Worm (Caenorhabditis elegans) whole organism, late embryonic: ENCODE data around the gene swt-6.

Source experiments
- C08G9.2 ChIP-seq: sonication (generic microtip); optimal IDR thresholded peaks from 2 replicates; lab custom pipeline; 2016; ENCODE audit warnings: mild to moderate bottlenecking, missing genetic modification characterization, moderate library complexity, missing compliant biosample characterization
- K09A11.1 ChIP-seq: sonication (generic microtip); optimal IDR thresholded peaks from 2 replicates; lab custom pipeline; 2017; ENCODE audit warnings: antibody characterized with exemption, mild to moderate bottlenecking, missing genetic modification characterization, missing compliant biosample characterization; ENCODE audit not compliant: insufficient read depth
- Y22D7AL.16 ChIP-seq: sonication (generic microtip); optimal IDR thresholded peaks from 2 replicates; lab custom pipeline; 2016; ENCODE audit warnings: missing genetic modification characterization, missing compliant biosample characterization
- ama-1 ChIP-seq: fragments of 150-350 bp; optimal IDR thresholded peaks from 2 replicates; lab custom pipeline; 2014
- ceh-18 ChIP-seq: sonication (generic microtip); optimal IDR thresholded peaks from 2 replicates; lab custom pipeline; 2016; ENCODE audit warnings: missing genetic modification characterization, missing compliant biosample characterization
- ceh-19 ChIP-seq: fragments of 200-800 bp; sonication (Bioruptor generic); optimal IDR thresholded peaks from 2 replicates; lab custom pipeline; 2018; ENCODE audit warnings: mild to moderate bottlenecking, missing genetic modification characterization, missing compliant biosample characterization
- ceh-2 ChIP-seq: sonication (generic microtip); optimal IDR thresholded peaks from 2 replicates; lab custom pipeline; 2016; ENCODE audit warnings: missing genotype, missing genetic modification characterization, missing compliant biosample characterization
- ceh-22 ChIP-seq: sonication (generic microtip); optimal IDR thresholded peaks from 2 replicates; lab custom pipeline; 2017; ENCODE audit warnings: missing biosample characterization, missing genetic modification characterization
- ceh-30 ChIP-seq: fragments of 150-350 bp; optimal IDR thresholded peaks from 2 replicates; lab custom pipeline; 2014; ENCODE audit warnings: missing biosample characterization, missing genetic modification characterization
- ceh-31 ChIP-seq: sonication (generic microtip); optimal IDR thresholded peaks from 2 replicates; lab custom pipeline; 2016; ENCODE audit warnings: missing genetic modification characterization, missing compliant biosample characterization
- ceh-34 ChIP-seq: sonication (generic microtip); optimal IDR thresholded peaks from 2 replicates; lab custom pipeline; 2016; ENCODE audit warnings: mild to moderate bottlenecking, missing genetic modification characterization, missing compliant biosample characterization
- ceh-45 ChIP-seq: fragments of 200-800 bp; sonication (Bioruptor generic); IDR thresholded peaks from 2 replicates; pipeline ENCODE4 v1.3.6; 2022; ENCODE audit warnings: missing genetic modification reagents, missing genetic modification characterization, missing compliant biosample characterization
- che-1 ChIP-seq: sonication (generic microtip); optimal IDR thresholded peaks from 2 replicates; lab custom pipeline; 2016; ENCODE audit warnings: mild to moderate bottlenecking, missing genetic modification characterization, missing compliant biosample characterization
- elt-2 ChIP-seq: sonication (generic microtip); optimal IDR thresholded peaks from 2 replicates; lab custom pipeline; 2016; ENCODE audit warnings: missing genetic modification reagents, missing genetic modification characterization, missing compliant biosample characterization
- fax-1 ChIP-seq: sonication (generic microtip); optimal IDR thresholded peaks from 2 replicates; lab custom pipeline; 2016; ENCODE audit warnings: missing genotype, missing genetic modification characterization, missing compliant biosample characterization
- gmeb-2 ChIP-seq: sonication (generic microtip); optimal IDR thresholded peaks from 2 replicates; lab custom pipeline; 2016; ENCODE audit warnings: missing genetic modification characterization, inconsistent platforms, missing compliant biosample characterization
- hlh-30 ChIP-seq: sonication (generic microtip); optimal IDR thresholded peaks from 2 replicates; lab custom pipeline; 2017; ENCODE audit warnings: antibody characterized with exemption, missing genetic modification characterization, missing compliant biosample characterization; ENCODE audit not compliant: insufficient read depth
- hlh-6 ChIP-seq: sonication (generic microtip); optimal IDR thresholded peaks from 2 replicates; lab custom pipeline; 2016; ENCODE audit warnings: missing genotype, missing genetic modification characterization, missing compliant biosample characterization
- hlh-8 ChIP-seq: sonication (generic microtip); optimal IDR thresholded peaks from 2 replicates; lab custom pipeline; 2016; ENCODE audit warnings: missing genotype, missing genetic modification characterization, missing compliant biosample characterization
- lim-6 ChIP-seq: sonication (generic microtip); optimal IDR thresholded peaks from 2 replicates; lab custom pipeline; 2016; ENCODE audit warnings: missing genetic modification characterization, missing compliant biosample characterization
- lin-11 ChIP-seq: fragments of 200-800 bp; sonication (Bioruptor generic); optimal IDR thresholded peaks from 2 replicates; lab custom pipeline; 2018; ENCODE audit warnings: mild to moderate bottlenecking, missing genetic modification characterization, missing compliant biosample characterization
- madf-2 ChIP-seq: sonication (generic microtip); optimal IDR thresholded peaks from 2 replicates; lab custom pipeline; 2017; ENCODE audit warnings: missing genetic modification characterization, missing compliant biosample characterization
- mec-3 ChIP-seq: sonication (generic microtip); optimal IDR thresholded peaks from 2 replicates; lab custom pipeline; 2016; ENCODE audit warnings: borderline replicate concordance, missing genetic modification characterization, missing compliant biosample characterization
- nhr-232 ChIP-seq: sonication (generic microtip); optimal IDR thresholded peaks from 2 replicates; lab custom pipeline; 2016; ENCODE audit warnings: missing genetic modification characterization, missing compliant biosample characterization
- pag-3 ChIP-seq: sonication (generic microtip); optimal IDR thresholded peaks from 2 replicates; lab custom pipeline; 2016; ENCODE audit warnings: missing compliant biosample characterization, missing genetic modification characterization, borderline replicate concordance
- pat-9 ChIP-seq: fragments of 200-800 bp; sonication (Bioruptor generic); optimal IDR thresholded peaks from 2 replicates; lab custom pipeline; 2018; ENCODE audit warnings: mild to moderate bottlenecking, missing genetic modification characterization, moderate library complexity, missing compliant biosample characterization
- pax-1 ChIP-seq: fragments of 150-350 bp; optimal IDR thresholded peaks from 2 replicates; lab custom pipeline; 2014; ENCODE audit warnings: missing biosample characterization, missing genetic modification characterization
- pqm-1 ChIP-seq: sonication (generic microtip); optimal IDR thresholded peaks from 2 replicates; lab custom pipeline; 2016; ENCODE audit warnings: missing genetic modification characterization, missing compliant biosample characterization
- pros-1 ChIP-seq: fragments of 150-350 bp; optimal IDR thresholded peaks from 2 replicates; lab custom pipeline; 2014; ENCODE audit warnings: missing biosample characterization, missing genetic modification reagents, missing genetic modification characterization
- rnt-1 ChIP-seq: sonication (generic microtip); optimal IDR thresholded peaks from 2 replicates; lab custom pipeline; 2016; ENCODE audit warnings: missing genetic modification characterization, missing compliant biosample characterization
- sdc-2 ChIP-seq: sonication (generic microtip); optimal IDR thresholded peaks from 2 replicates; lab custom pipeline; 2016; ENCODE audit warnings: missing genotype, missing genetic modification characterization, missing compliant biosample characterization
- sox-2 ChIP-seq: fragments of 200-800 bp; sonication (Bioruptor generic); IDR thresholded peaks from 2 replicates; pipeline ENCODE4 v1.3.6; 2022; ENCODE audit warnings: missing genetic modification reagents, missing genetic modification characterization, missing compliant biosample characterization
- sox-4 ChIP-seq: sonication (generic microtip); optimal IDR thresholded peaks from 2 replicates; lab custom pipeline; 2017; ENCODE audit warnings: mild to moderate bottlenecking, missing genetic modification characterization, inconsistent platforms, missing compliant biosample characterization
- ttx-3 ChIP-seq: sonication (generic microtip); optimal IDR thresholded peaks from 2 replicates; lab custom pipeline; 2016; ENCODE audit warnings: missing genetic modification reagents, missing genetic modification characterization, missing compliant biosample characterization
- unc-3 ChIP-seq, 2 experiments: fragments of 200-800 bp in 1 of 2; sonication (Bioruptor generic) in 1 of 2; sonication (generic microtip) in 1 of 2; conservative IDR thresholded peaks in 1 of 2; optimal IDR thresholded peaks in 1 of 2; 2 replicates each; pipeline versions ENCODE4 v1.3.6 to Lab custom; 2016 to 2022; ENCODE audit warnings: missing compliant biosample characterization in 2 of 2, missing genetic modification characterization in 2 of 2, missing genetic modification reagents in 1 of 2
- unc-42 ChIP-seq: sonication (generic microtip); optimal IDR thresholded peaks from 2 replicates; lab custom pipeline; 2016; ENCODE audit warnings: missing genotype, missing genetic modification characterization, missing compliant biosample characterization
- unc-55 ChIP-seq: sonication (generic microtip); optimal IDR thresholded peaks from 2 replicates; lab custom pipeline; 2017; ENCODE audit warnings: missing biosample characterization, missing genetic modification reagents, missing genetic modification characterization
- zip-5 ChIP-seq: sonication (generic microtip); optimal IDR thresholded peaks from 2 replicates; lab custom pipeline; 2016; ENCODE audit warnings: missing genetic modification characterization, missing compliant biosample characterization

Gene swt-6

DNA sequence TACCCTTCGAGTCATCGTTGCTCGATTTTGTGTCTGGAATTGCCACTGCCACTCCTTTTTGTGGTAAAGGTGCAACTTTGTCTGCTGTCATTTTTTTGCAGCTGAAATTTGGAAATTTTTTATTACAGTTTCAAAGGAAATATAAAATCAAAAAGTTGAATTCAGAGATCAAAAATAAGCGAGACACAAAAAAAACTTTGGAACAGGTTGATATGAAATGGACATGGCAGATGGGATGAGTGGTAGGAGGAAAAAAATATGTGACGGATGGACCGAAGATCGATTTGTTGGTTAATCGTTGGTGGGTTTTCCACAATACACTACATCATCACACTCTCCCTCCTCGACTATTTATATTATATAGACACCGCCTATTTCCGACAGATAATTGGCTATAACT is 19.6 kb upstream of the swt-6 start, which contains the start of gene R10D12.1:
R10D12.1 (minus strand) TSS at position 101 of the 400 bp plus-strand sequence.
- no peak for TF ChIP-seq pros-1
- TF ChIP-seq unc-42, result no peak
- TF ChIP-seq rnt-1, result no peak
- no peak for TF ChIP-seq ceh-45 (GFP tag; lab: Robert Waterston, UW)
- TF ChIP-seq Y22D7AL.16 (tag; lab: Kevin White, UChicago), result no peak
- TF ChIP-seq unc-3 (GFP tag; conservative IDR thresholded peaks at IDR 0.05; lab: Robert Waterston, UW), result no peak
- TF ChIP-seq unc-3 (tag; optimal IDR thresholded peaks at IDR 0.05; lab: Kevin White, UChicago), result no peak
- TF ChIP-seq ceh-31 (tag; lab: Kevin White, UChicago), result no peak
- no peak for TF ChIP-seq sox-2 (GFP tag; lab: Robert Waterston, UW)
- no peak for TF ChIP-seq ceh-30 (tag; lab: Kevin White, UChicago)
- no peak for TF ChIP-seq K09A11.1 (tag; lab: Kevin White, UChicago)
- no peak for TF ChIP-seq lim-6 (tag; lab: Kevin White, UChicago)
- TF ChIP-seq pag-3 (tag; lab: Kevin White, UChicago), result no peak
- no peak for TF ChIP-seq sox-4
- TF ChIP-seq pqm-1 (tag; lab: Kevin White, UChicago), result no peak
- TF ChIP-seq madf-2 (tag; lab: Kevin White, UChicago), result no peak
- no peak for TF ChIP-seq unc-55
- no peak for TF ChIP-seq zip-5 (tag; lab: Kevin White, UChicago)
- TF ChIP-seq pax-1, result no peak
- TF ChIP-seq, all 69 proteins: peak for 0

DNA sequence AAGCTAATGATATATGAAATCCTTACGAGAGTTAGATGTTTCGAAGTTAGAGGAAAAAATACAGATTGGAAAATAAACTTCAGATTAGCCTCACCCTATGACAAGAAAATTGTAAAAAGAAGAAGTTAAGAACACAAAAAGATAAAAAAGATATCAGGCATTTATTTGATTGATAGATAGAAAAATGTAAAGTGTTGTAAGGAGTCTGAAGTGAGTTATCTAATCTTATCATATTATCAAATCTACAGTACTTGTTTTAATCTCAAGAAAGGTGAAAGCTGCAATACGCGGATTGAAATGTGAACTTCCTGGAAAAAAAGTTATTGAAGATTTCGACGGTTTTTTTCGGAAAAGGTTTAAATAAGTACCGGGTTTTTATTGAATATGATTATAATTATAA is 18.7 kb upstream of the swt-6 start:
- TF ChIP-seq fax-1 (tag; lab: Kevin White, UChicago) (no peak), ama-1 (lab: Kevin White, UChicago) (no peak), ceh-2 (tag; lab: Kevin White, UChicago) (no peak), elt-2 (tag; lab: Kevin White, UChicago) (no peak), C08G9.2 (tag; lab: Kevin White, UChicago) (no peak), pat-9 (tag; lab: Kevin White, UChicago) (no peak)

DNA sequence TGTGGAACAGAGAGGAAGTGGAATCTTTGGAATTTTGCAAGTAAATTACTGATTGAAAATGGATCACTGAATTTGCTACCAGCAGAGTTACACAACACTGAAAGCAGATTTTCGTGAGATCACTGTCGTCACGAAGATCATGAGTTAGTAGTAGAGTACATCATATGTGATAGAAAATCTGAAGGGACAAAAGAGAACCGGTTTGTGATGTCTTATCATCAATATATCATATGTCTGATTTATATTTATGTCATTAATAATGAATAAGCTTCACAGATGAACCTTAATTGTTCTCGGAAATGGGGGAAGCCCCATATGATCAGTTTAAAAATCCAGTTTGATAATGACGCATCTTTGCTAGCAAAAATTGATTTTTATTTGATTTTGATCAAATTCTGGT is 18.1 kb upstream of the swt-6 start:
- no peak for TF ChIP-seq che-1 (tag; lab: Kevin White, UChicago)
- no peak for TF ChIP-seq ttx-3 (tag; lab: Kevin White, UChicago)
- no peak for TF ChIP-seq ceh-34 (tag; lab: Kevin White, UChicago)

DNA sequence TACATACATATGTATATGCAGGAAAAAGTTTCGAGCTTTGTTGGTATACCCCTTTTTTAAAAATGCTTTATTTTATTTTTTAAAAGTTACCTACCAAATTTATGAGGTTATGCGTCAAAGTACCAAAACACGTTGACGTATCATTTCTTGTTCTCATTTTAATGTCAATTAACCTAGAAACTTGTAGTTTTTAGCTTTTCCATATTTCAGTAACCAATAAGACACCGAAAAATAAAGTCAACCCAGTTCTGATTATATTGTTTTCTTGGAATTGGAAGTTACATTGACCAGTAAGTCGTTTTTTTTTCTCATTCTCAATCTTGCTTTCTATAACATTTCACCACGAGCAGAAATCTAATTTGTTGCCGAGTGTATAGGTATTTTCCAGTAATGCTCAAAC is 17.3 kb upstream of the swt-6 start, which contains the start of gene srw-145:
srw-145 (plus strand) TSS at position 301 of the 400 bp plus-strand sequence.
- no peak for TF ChIP-seq ceh-18 (tag; lab: Kevin White, UChicago)
- no peak for TF ChIP-seq ceh-19
- TF ChIP-seq gmeb-2 (tag; lab: Kevin White, UChicago), result no peak
- TF ChIP-seq unc-55, result no peak
- no peak for TF ChIP-seq mec-3
- TF ChIP-seq nhr-232 (tag; lab: Kevin White, UChicago), result no peak
- no peak for TF ChIP-seq sdc-2 (tag; lab: Kevin White, UChicago)
- no peak for TF ChIP-seq ceh-22
- TF ChIP-seq hlh-6, result no peak
- no peak for TF ChIP-seq ceh-34 (tag; lab: Kevin White, UChicago)
- no peak for TF ChIP-seq madf-2 (tag; lab: Kevin White, UChicago)
- TF ChIP-seq lin-11 (tag; lab: Kevin White, UChicago), result no peak
- no peak for TF ChIP-seq K09A11.1 (tag; lab: Kevin White, UChicago)
- TF ChIP-seq sox-2 (GFP tag; lab: Robert Waterston, UW), result no peak
- TF ChIP-seq hlh-8, result no peak
- no peak for TF ChIP-seq pax-1
- TF ChIP-seq hlh-30, result no peak
